Worm (Caenorhabditis elegans) whole organism, early embryonic: Measurements from ENCODE around the gene mog-2.

Experiments used
- B0310.2 ChIP-seq: sonication (generic microtip); optimal IDR thresholded peaks from 2 replicates; lab custom pipeline; 2016; ENCODE audit warnings: mild to moderate bottlenecking, missing genetic modification characterization, missing compliant biosample characterization
- F13C5.2 ChIP-seq: sonication (generic microtip); optimal IDR thresholded peaks from 2 replicates; lab custom pipeline; 2017; ENCODE audit warnings: mild to moderate bottlenecking, missing genetic modification characterization, inconsistent platforms, missing compliant biosample characterization
- aly-1 ChIP-seq: sonication (generic microtip); optimal IDR thresholded peaks from 2 replicates; lab custom pipeline; 2016; ENCODE audit warnings: missing genetic modification characterization, missing compliant biosample characterization
- ama-1 ChIP-seq: fragments of 150-350 bp; optimal IDR thresholded peaks from 2 replicates; lab custom pipeline; 2014
- ceh-13 ChIP-seq: fragments of 200-800 bp; sonication (Bioruptor generic); optimal IDR thresholded peaks from 2 replicates; lab custom pipeline; 2018; ENCODE audit warnings: mild to moderate bottlenecking, missing genetic modification characterization, missing compliant biosample characterization
- ceh-36 ChIP-seq: sonication (generic microtip); optimal IDR thresholded peaks from 2 replicates; lab custom pipeline; 2016; ENCODE audit warnings: missing genetic modification characterization, inconsistent platforms, missing compliant biosample characterization
- ets-7 ChIP-seq: sonication (generic microtip); optimal IDR thresholded peaks from 2 replicates; lab custom pipeline; 2016; ENCODE audit warnings: missing genotype, missing genetic modification characterization, missing compliant biosample characterization
- flt-1 ChIP-seq: fragments of 200-800 bp; sonication (Bioruptor generic); IDR thresholded peaks from 2 replicates; pipeline ENCODE4 v1.3.6; 2022; ENCODE audit warnings: missing genetic modification characterization, missing compliant biosample characterization
- hmbx-1 ChIP-seq: sonication (generic microtip); optimal IDR thresholded peaks from 2 replicates; lab custom pipeline; 2016; ENCODE audit warnings: mild to moderate bottlenecking, missing genetic modification characterization, missing compliant biosample characterization
- hmg-4 ChIP-seq: fragments of 200-800 bp; sonication (Bioruptor generic); optimal IDR thresholded peaks from 2 replicates; lab custom pipeline; 2018; ENCODE audit warnings: mild to moderate bottlenecking, missing genetic modification characterization, missing compliant biosample characterization
- hnd-1 ChIP-seq: sonication (generic microtip); optimal IDR thresholded peaks from 2 replicates; lab custom pipeline; 2016; ENCODE audit warnings: missing genetic modification characterization, missing compliant biosample characterization
- pes-1 ChIP-seq: fragments of 200-800 bp; sonication (Bioruptor generic); IDR thresholded peaks from 2 replicates; pipeline ENCODE4 v1.3.6; 2022; ENCODE audit warnings: missing genetic modification reagents, missing genetic modification characterization, missing compliant biosample characterization
- scrt-1 ChIP-seq: fragments of 200-800 bp; sonication (Bioruptor generic); IDR thresholded peaks from 2 replicates; pipeline ENCODE4 v1.3.6; 2022; ENCODE audit warnings: missing genetic modification characterization, missing compliant biosample characterization
- sea-1 ChIP-seq: fragments of 200-800 bp; sonication (Bioruptor generic); conservative IDR thresholded peaks from 2 replicates; pipeline ENCODE4 v1.3.6; 2022; ENCODE audit warnings: missing genetic modification characterization, missing compliant biosample characterization
- tbx-11 ChIP-seq: fragments of 200-800 bp; sonication (Bioruptor generic); IDR thresholded peaks from 2 replicates; pipeline ENCODE4 v1.3.6; 2022; ENCODE audit warnings: missing genetic modification characterization, missing compliant biosample characterization
- tbx-37 ChIP-seq: fragments of 200-800 bp; sonication (Bioruptor generic); conservative IDR thresholded peaks from 2 replicates; pipeline ENCODE4 v1.3.6; 2022; ENCODE audit warnings: missing genetic modification reagents, missing genetic modification characterization, missing compliant biosample characterization
- tra-4 ChIP-seq: sonication (generic microtip); optimal IDR thresholded peaks from 2 replicates; lab custom pipeline; 2017; ENCODE audit warnings: missing genetic modification characterization, missing compliant biosample characterization

mog-2 gene

DNA sequence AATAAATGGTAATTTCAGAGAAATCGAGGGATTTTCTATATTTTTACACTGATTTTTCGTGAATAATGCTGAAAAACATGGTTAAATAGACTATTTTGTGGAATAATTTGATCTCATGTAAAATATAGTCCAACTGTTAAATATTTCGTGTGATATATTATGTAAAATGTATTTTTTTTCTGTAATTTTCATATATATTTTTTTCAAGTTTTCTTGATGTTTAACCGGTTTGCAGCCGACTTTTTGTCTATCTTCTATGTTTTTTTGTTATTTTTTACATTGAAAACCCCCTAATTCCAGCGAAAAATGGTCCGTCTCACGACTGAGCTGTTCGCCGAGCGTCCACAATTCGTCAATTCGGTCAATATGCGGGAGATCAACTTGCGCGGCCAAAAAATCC lies at the start of gene mog-2:
TSS of gene mog-2 (plus strand) at position 301 of the 400 bp plus-strand sequence.
- TF ChIP-seq ceh-36 (tag; lab: Kevin White, UChicago) = no peak
- no peak for TF ChIP-seq ets-7 (tag; lab: Kevin White, UChicago)
- TF ChIP-seq hmg-4 (GFP tag; lab: Kevin White, UChicago) = no peak
- TF ChIP-seq aly-1 (tag; lab: Kevin White, UChicago) = no peak
- TF ChIP-seq tbx-37 = no peak
- TF ChIP-seq ama-1 = no peak
- no peak for TF ChIP-seq tra-4 (tag; lab: Kevin White, UChicago)
- no peak for TF ChIP-seq pes-1
- TF ChIP-seq ceh-13 (GFP tag; lab: Kevin White, UChicago) = no peak
- TF ChIP-seq F13C5.2 (tag; lab: Kevin White, UChicago) = no peak
- TF ChIP-seq flt-1 (GFP tag; lab: Robert Waterston, UW) = no peak
- TF ChIP-seq scrt-1 (GFP tag; lab: Robert Waterston, UW) = no peak
- no peak for TF ChIP-seq hnd-1 (tag; lab: Kevin White, UChicago)
- no peak for TF ChIP-seq sea-1 (GFP tag; lab: Robert Waterston, UW)
- no peak for TF ChIP-seq tbx-11 (GFP tag; lab: Robert Waterston, UW)
- TF ChIP-seq hmbx-1 = no peak
- no peak for TF ChIP-seq B0310.2 (tag; lab: Kevin White, UChicago)

- TF ChIP-seq F13C5.2 (tag; lab: Kevin White, UChicago) (no peak), tbx-37 (no peak), hnd-1 (tag; lab: Kevin White, UChicago) (no peak), hmg-4 (GFP tag; lab: Kevin White, UChicago) (no peak), tbx-11 (GFP tag; lab: Robert Waterston, UW) (no peak), ceh-36 (tag; lab: Kevin White, UChicago) (no peak)
These were observed 48.4 kb upstream of the mog-2 start, which contains the start of gene npr-42 for ce11 chrII:4275637-4276252. npr-42 (plus strand) TSS chrII:4276202.

DNA sequence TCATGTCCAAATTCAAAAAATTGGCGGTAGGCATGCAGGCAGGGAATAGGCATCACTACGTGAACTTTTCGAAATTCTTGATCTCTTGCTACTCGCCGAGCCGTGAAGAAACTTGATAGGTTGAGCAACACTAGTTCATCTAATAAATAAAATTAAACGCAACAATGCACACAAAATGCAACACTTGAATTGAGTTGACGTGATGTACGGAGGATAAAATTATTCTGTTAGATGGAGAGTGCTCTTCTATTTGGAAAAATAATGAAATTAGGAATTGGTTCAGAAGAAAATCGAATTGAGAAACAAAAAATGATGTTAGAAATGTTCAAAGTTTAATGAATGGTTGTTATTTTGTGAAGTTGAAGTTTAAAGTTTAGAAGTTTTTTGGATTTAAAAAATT lies 47.2 kb upstream of the mog-2 start:
- TF ChIP-seq tra-4 (tag; lab: Kevin White, UChicago) (no peak), hmg-4 (GFP tag; lab: Kevin White, UChicago) (no peak), pes-1 (no peak), sea-1 (GFP tag; lab: Robert Waterston, UW) (no peak), tbx-37 (no peak), ceh-13 (GFP tag; lab: Kevin White, UChicago) (no peak), hmbx-1 (no peak), aly-1 (tag; lab: Kevin White, UChicago) (no peak), hnd-1 (tag; lab: Kevin White, UChicago) (no peak), ceh-36 (tag; lab: Kevin White, UChicago) (no peak), ets-7 (tag; lab: Kevin White, UChicago) (no peak), ama-1 (no peak), B0310.2 (tag; lab: Kevin White, UChicago) (no peak), F13C5.2 (tag; lab: Kevin White, UChicago) (no peak), tbx-11 (GFP tag; lab: Robert Waterston, UW) (no peak), scrt-1 (GFP tag; lab: Robert Waterston, UW) (no peak), flt-1 (GFP tag; lab: Robert Waterston, UW) (no peak)

DNA sequence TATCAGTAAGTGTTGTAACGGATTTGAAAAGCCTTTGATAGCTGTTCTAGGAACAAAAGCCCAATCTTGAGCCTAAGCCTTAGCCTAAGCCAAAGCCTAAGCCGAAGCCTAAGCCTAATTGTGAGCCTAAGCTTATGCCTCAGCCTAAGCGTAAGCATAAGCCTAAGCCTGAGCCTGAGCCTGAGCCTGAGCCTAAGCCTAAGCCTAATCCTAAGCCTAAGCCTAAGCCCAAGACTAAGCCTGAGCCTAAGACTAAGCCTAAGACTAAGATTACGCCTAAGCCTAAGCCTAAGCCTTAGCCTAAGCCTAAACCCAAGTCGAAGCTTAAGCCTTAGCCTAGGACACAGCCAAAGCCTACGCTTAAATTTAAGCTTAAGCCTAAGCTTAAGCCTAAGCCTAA lies 46.5 kb upstream of the mog-2 start:
- TF ChIP-seq ceh-36 (tag; lab: Kevin White, UChicago) (peak; percentile 93), hmbx-1 (no peak)

DNA sequence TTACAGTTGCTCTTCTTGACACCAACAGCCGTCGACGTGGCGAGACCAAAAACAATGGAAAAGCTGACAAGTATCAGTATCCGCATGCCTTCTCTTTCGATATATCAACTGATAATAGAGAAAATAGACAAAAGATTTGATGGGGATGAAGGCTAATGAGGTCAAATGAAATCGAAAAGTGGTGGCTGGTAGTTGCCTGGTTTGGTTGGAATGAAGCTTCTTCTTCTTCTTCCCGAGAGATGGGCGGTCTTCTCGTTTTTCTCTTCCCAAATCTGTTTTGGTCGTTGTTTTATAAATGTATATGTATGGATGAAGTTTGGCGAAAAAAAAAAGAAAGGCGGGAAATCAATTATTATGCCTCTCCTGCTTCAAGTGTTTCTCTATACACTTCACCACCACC lies 42.4 kb upstream of the mog-2 start, which contains the start of gene C01F1.5:
TSS of gene C01F1.5 (minus strand) at position 103 of the 400 bp plus-strand sequence.
- TF ChIP-seq tbx-11 (GFP tag; lab: Robert Waterston, UW) (no peak), aly-1 (tag; lab: Kevin White, UChicago) (no peak), hnd-1 (tag; lab: Kevin White, UChicago) (no peak), ets-7 (tag; lab: Kevin White, UChicago) (no peak), hmbx-1 (no peak), pes-1 (no peak), ama-1 (no peak), flt-1 (GFP tag; lab: Robert Waterston, UW) (no peak), F13C5.2 (tag; lab: Kevin White, UChicago) (no peak), B0310.2 (tag; lab: Kevin White, UChicago) (no peak), tbx-37 (no peak), ceh-13 (GFP tag; lab: Kevin White, UChicago) (no peak), scrt-1 (GFP tag; lab: Robert Waterston, UW) (no peak), ceh-36 (tag; lab: Kevin White, UChicago) (no peak), hmg-4 (GFP tag; lab: Kevin White, UChicago) (no peak)

DNA sequence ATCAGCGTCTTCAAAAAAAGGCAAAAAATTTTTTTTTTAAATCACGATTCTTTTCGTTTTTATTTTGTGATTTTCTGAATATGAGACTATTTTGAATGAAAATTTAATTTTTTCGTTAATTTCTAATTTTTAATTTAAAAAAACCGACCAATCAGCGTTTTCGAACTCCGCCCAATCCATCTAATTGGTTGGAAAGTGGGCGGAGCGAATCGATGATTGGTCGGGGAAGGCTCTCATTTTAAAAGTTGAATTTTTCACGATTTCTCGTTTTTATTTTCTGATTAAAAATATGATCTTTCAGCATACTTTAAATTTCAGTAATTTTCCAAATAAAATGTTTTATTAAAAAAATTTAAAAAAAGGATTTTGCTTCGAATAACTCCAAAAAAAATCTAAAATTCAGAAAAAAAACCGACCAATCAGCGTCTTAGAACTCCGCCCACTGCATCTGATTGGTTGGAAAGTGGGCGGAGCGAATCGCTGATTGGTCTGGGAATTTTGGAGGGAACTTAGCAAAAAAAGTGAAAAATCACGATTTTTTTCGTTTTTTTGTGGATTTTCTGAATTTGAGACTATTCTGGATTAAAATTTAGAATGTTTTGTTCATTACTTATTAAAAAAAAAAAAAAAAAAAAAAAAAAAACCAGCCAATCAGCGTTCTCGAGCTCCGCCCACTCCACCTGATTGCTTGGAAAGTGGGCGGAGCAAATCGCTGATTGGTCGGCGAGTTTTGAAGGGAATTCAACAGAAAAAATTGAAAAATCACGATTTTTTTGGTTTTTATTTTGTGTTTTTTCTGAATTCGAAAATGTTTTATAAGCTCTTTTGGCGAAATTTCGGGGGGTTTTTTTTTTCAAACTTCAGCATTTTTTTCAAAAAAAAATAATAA lies 39.6 kb upstream of the mog-2 start:
- TF ChIP-seq ceh-36 (tag; lab: Kevin White, UChicago) = no peak
- no peak for TF ChIP-seq hmbx-1
- TF ChIP-seq tra-4 (tag; lab: Kevin White, UChicago) = no peak
- TF ChIP-seq flt-1 (GFP tag; lab: Robert Waterston, UW) = no peak
- no peak for TF ChIP-seq tbx-37
- no peak for TF ChIP-seq sea-1 (GFP tag; lab: Robert Waterston, UW)
- no peak for TF ChIP-seq hnd-1 (tag; lab: Kevin White, UChicago)
- no peak for TF ChIP-seq F13C5.2 (tag; lab: Kevin White, UChicago)

DNA sequence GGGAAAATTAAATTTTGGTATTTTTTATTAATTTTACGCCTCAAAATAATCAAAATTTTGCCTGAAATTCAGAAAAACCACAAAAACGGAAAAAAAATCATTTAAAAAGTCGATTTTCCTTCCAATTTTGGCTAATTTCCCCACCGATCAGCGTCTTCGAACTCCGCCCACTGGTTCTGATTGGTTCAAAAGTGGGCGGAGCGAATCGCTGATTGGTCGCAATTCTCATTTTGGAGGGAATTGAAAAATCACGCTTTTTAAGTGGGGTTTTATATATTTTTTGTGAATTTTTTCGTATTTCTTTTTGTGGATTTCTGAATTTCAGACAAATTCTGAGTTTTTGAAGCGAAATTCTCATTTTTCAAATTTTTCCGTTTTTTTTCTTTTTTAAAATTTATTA lies 37.2 kb upstream of the mog-2 start:
- TF ChIP-seq sea-1 (GFP tag; lab: Robert Waterston, UW) (no peak), flt-1 (GFP tag; lab: Robert Waterston, UW) (no peak), hmg-4 (GFP tag; lab: Kevin White, UChicago) (no peak), ceh-13 (GFP tag; lab: Kevin White, UChicago) (no peak)
